Worm (Caenorhabditis elegans): ENCODE measurements around the gene C14B9.2.
A peak's percentile ranks its signal among the peaks of the same experiment; 100 is the strongest.

The C14B9.2 gene

ce11 chrIII:8121132-8121531 lies 12.3 kb upstream of the C14B9.2 start, which contains the start of gene gei-8:
TSS of gene gei-8 (minus strand) at chrIII:8121232.
- TF ChIP-seq hlh-1 (tag; optimal IDR thresholded peaks at IDR 0.05) (no peak), lin-13 (tag; optimal IDR thresholded peaks at IDR 0.05) (no peak), elt-1 (tag; optimal IDR thresholded peaks at IDR 0.05; ENCODE audit: borderline replicate concordance, insufficient read depth) (no peak), unc-39 (tag; optimal IDR thresholded peaks at IDR 0.05) (no peak), flh-1 (GFP tag; optimal IDR thresholded peaks at IDR 0.05) (no peak), ces-1 (GFP tag; optimal IDR thresholded peaks at IDR 0.05) (no peak), bed-3 (GFP tag; optimal IDR thresholded peaks at IDR 0.05) (no peak), nhr-2 (tag; optimal IDR thresholded peaks at IDR 0.05) (no peak), unc-62 (GFP tag; optimal IDR thresholded peaks at IDR 0.05) (no peak), lin-32 (GFP tag; optimal IDR thresholded peaks at IDR 0.05) (no peak), snpc-4 (tag; optimal IDR thresholded peaks at IDR 0.05) (no peak), cnd-1 (tag; optimal IDR thresholded peaks at IDR 0.05) (no peak)

- TF ChIP-seq nhr-237 (tag; optimal IDR thresholded peaks at IDR 0.05): no peak
- TF ChIP-seq ceh-39 (tag; optimal IDR thresholded peaks at IDR 0.05): no peak
- no peak for TF ChIP-seq sem-2 (GFP tag; optimal IDR thresholded peaks at IDR 0.05)
- no peak for TF ChIP-seq lsy-2 (tag; optimal IDR thresholded peaks at IDR 0.05)
- no peak for TF ChIP-seq unc-39 (tag; optimal IDR thresholded peaks at IDR 0.05)
- TF ChIP-seq unc-120 (tag; optimal IDR thresholded peaks at IDR 0.05; ENCODE audit: poor library complexity, severe bottlenecking): no peak
- no peak for TF ChIP-seq sptf-1 (tag; optimal IDR thresholded peaks at IDR 0.05)
- TF ChIP-seq nhr-28 (tag; optimal IDR thresholded peaks at IDR 0.05): no peak
- no peak for TF ChIP-seq M03D4.4 (tag; optimal IDR thresholded peaks at IDR 0.05)
- TF ChIP-seq pha-4 (tag; optimal IDR thresholded peaks at IDR 0.05): no peak
- no peak for TF ChIP-seq bed-3 (GFP tag; optimal IDR thresholded peaks at IDR 0.05)
- no peak for TF ChIP-seq hlh-1 (tag; optimal IDR thresholded peaks at IDR 0.05)
- TF ChIP-seq nhr-12 (tag; optimal IDR thresholded peaks at IDR 0.05): no peak
- no peak for TF ChIP-seq mep-1 (tag; optimal IDR thresholded peaks at IDR 0.05)
- TF ChIP-seq ham-2 (GFP tag; optimal IDR thresholded peaks at IDR 0.05): no peak
- no peak for TF ChIP-seq zip-8 (tag; optimal IDR thresholded peaks at IDR 0.05)
- no peak for TF ChIP-seq nhr-2 (tag; optimal IDR thresholded peaks at IDR 0.05)
- TF ChIP-seq cnd-1 (tag; optimal IDR thresholded peaks at IDR 0.05): no peak
Measured at ce11 chrIII:8121923-8122322, 11.5 kb upstream of the C14B9.2 start.

ce11 chrIII:8124323-8124722 lies 9.1 kb upstream of the C14B9.2 start:
- no peak for TF ChIP-seq bed-3 (GFP tag; optimal IDR thresholded peaks at IDR 0.05)
- TF ChIP-seq elt-1 (tag; optimal IDR thresholded peaks at IDR 0.05; ENCODE audit: borderline replicate concordance, insufficient read depth): no peak
- peak; percentile 30 for TF ChIP-seq unc-120 (tag; optimal IDR thresholded peaks at IDR 0.05; ENCODE audit: poor library complexity, severe bottlenecking)
- peak; percentile 5 for TF ChIP-seq hlh-1 (tag; optimal IDR thresholded peaks at IDR 0.05)
- TF ChIP-seq ham-2 (GFP tag; optimal IDR thresholded peaks at IDR 0.05): no peak
- no peak for TF ChIP-seq nhr-76 (tag; optimal IDR thresholded peaks at IDR 0.05)
- TF ChIP-seq unc-39 (tag; optimal IDR thresholded peaks at IDR 0.05): no peak
- TF ChIP-seq cnd-1 (tag; optimal IDR thresholded peaks at IDR 0.05): no peak
- TF ChIP-seq ceh-39 (tag; optimal IDR thresholded peaks at IDR 0.05): no peak
- no peak for TF ChIP-seq elt-3 (tag; optimal IDR thresholded peaks at IDR 0.05)
- no peak for TF ChIP-seq mep-1 (tag; optimal IDR thresholded peaks at IDR 0.05)
- TF ChIP-seq lin-13 (tag; optimal IDR thresholded peaks at IDR 0.05): no peak
- peak; percentile 48 for TF ChIP-seq mls-2 (tag; optimal IDR thresholded peaks at IDR 0.05)
- no peak for TF ChIP-seq tbx-8 (GFP tag; optimal IDR thresholded peaks at IDR 0.05)
- no peak for TF ChIP-seq ceh-43 (GFP tag; optimal IDR thresholded peaks at IDR 0.05)
- TF ChIP-seq ztf-11 (tag; optimal IDR thresholded peaks at IDR 0.05): no peak
- TF ChIP-seq sem-2 (GFP tag; optimal IDR thresholded peaks at IDR 0.05): no peak
- TF ChIP-seq mab-5 (tag; optimal IDR thresholded peaks at IDR 0.05): no peak
- TF ChIP-seq M03D4.4 (tag; optimal IDR thresholded peaks at IDR 0.05): no peak
- no peak for TF ChIP-seq nhr-28 (tag; optimal IDR thresholded peaks at IDR 0.05)
- no peak for TF ChIP-seq drap-1 (GFP tag; optimal IDR thresholded peaks at IDR 0.05)
- TF ChIP-seq sptf-1 (tag; optimal IDR thresholded peaks at IDR 0.05): no peak
- no peak for TF ChIP-seq blmp-1 (tag; optimal IDR thresholded peaks at IDR 0.05)
- TF ChIP-seq nhr-237 (tag; optimal IDR thresholded peaks at IDR 0.05): peak; percentile 52
- peak; percentile 34 for TF ChIP-seq lsy-2 (tag; optimal IDR thresholded peaks at IDR 0.05)
- no peak for TF ChIP-seq nhr-2 (tag; optimal IDR thresholded peaks at IDR 0.05)
- no peak for TF ChIP-seq ceh-83 (GFP tag; optimal IDR thresholded peaks at IDR 0.05)
- TF ChIP-seq pha-4 (tag; optimal IDR thresholded peaks at IDR 0.05): no peak
- TF ChIP-seq snpc-4 (tag; optimal IDR thresholded peaks at IDR 0.05): no peak
- no peak for TF ChIP-seq flh-1 (GFP tag; optimal IDR thresholded peaks at IDR 0.05)
- TF ChIP-seq zip-8 (tag; optimal IDR thresholded peaks at IDR 0.05): no peak
- no peak for TF ChIP-seq nhr-12 (tag; optimal IDR thresholded peaks at IDR 0.05)
- peak; percentile 79 for TF ChIP-seq ces-1 (GFP tag; optimal IDR thresholded peaks at IDR 0.05)
- peak; percentile 18 for TF ChIP-seq unc-62 (GFP tag; optimal IDR thresholded peaks at IDR 0.05)
- no peak for TF ChIP-seq lin-32 (GFP tag; optimal IDR thresholded peaks at IDR 0.05)

Measured in whole organism, mixed stage, embryonic.